Fruit fly (Drosophila melanogaster) whole organism, embryonic: Measurements from ENCODE around the gene Reck.

Experiments used
- Antp ChIP-seq: fragments of 200-800 bp; sonication (Bioruptor generic); optimal IDR thresholded peaks from 3 replicates; lab custom pipeline; 2016; ENCODE audit warnings: missing biosample characterization, missing genetic modification characterization
- Atf3 ChIP-seq: fragments of 200-800 bp; sonication (Bioruptor generic); optimal IDR thresholded peaks from 3 replicates; lab custom pipeline; 2016; ENCODE audit warnings: missing biosample characterization, missing genetic modification characterization
- CG10274 ChIP-seq: fragments of 200-800 bp; sonication (Bioruptor generic); optimal IDR thresholded peaks from 3 replicates; lab custom pipeline; 2017; ENCODE audit warnings: missing biosample characterization, mild to moderate bottlenecking, missing genetic modification characterization
- CG11247 ChIP-seq: fragments of 200-800 bp; sonication (Bioruptor generic); IDR thresholded peaks from 2 replicates; pipeline ENCODE4 v1.3.6; 2022; ENCODE audit warnings: missing biosample characterization, missing genetic modification characterization
- CG12071 ChIP-seq: fragments of 200-800 bp; sonication (Bioruptor generic); optimal IDR thresholded peaks from 3 replicates; lab custom pipeline; 2018; ENCODE audit warnings: missing biosample characterization, mild to moderate bottlenecking, missing genetic modification characterization
- CG15269 ChIP-seq: fragments of 200-800 bp; sonication (Bioruptor generic); optimal IDR thresholded peaks from 2 replicates; lab custom pipeline; 2018; ENCODE audit warnings: missing biosample characterization, mild to moderate bottlenecking, missing genetic modification characterization, moderate library complexity
- CG18599 ChIP-seq: fragments of 200-800 bp; sonication (Bioruptor generic); optimal IDR thresholded peaks from 3 replicates; lab custom pipeline; 2017; ENCODE audit warnings: missing biosample characterization, missing genetic modification characterization, mild to moderate bottlenecking, moderate library complexity, missing genetic modification reagents
- CG4360 ChIP-seq: fragments of 200-800 bp; sonication (Bioruptor generic); IDR thresholded peaks from 2 replicates; pipeline ENCODE4 v1.3.6; 2022; ENCODE audit warnings: missing biosample characterization, missing genetic modification characterization
- CG4404 ChIP-seq: fragments of 200-800 bp; sonication (Bioruptor generic); IDR thresholded peaks from 2 replicates; pipeline ENCODE4 v1.3.6; 2022; ENCODE audit warnings: missing biosample characterization, missing genetic modification characterization
- CkIIα-i1 ChIP-seq: fragments of 200-800 bp; sonication (Bioruptor generic); IDR thresholded peaks from 2 replicates; pipeline ENCODE4 v1.3.6; 2022; ENCODE audit warnings: missing biosample characterization, missing genetic modification characterization
- Dfd ChIP-seq, 2 experiments: fragments of >200 bp; optimal IDR thresholded peaks; 2 replicates each; lab custom pipeline; 2017; ENCODE audit warnings: missing biosample characterization in 2 of 2, missing genetic modification characterization in 2 of 2
- Ets65A ChIP-seq: fragments of 200-800 bp; sonication (Bioruptor generic); peaks from one replicate; lab custom pipeline; 2016; ENCODE audit warnings: missing biosample characterization, missing genetic modification characterization
- GATAe ChIP-seq: fragments of 200-800 bp; sonication (Bioruptor generic); conservative IDR thresholded peaks from 2 replicates; pipeline ENCODE4 v1.3.6; 2022; ENCODE audit warnings: missing biosample characterization, missing genetic modification characterization
- Hmr ChIP-seq: fragments of 200-800 bp; sonication (Bioruptor generic); optimal IDR thresholded peaks from 3 replicates; lab custom pipeline; 2017; ENCODE audit warnings: mild to moderate bottlenecking, missing biosample characterization, missing genetic modification reagents, missing genetic modification characterization
- Opbp ChIP-seq: fragments of 200-800 bp; sonication (Bioruptor generic); IDR thresholded peaks from 3 replicates; pipeline ENCODE4 v1.3.6; 2022; ENCODE audit warnings: missing biosample characterization, missing genetic modification characterization; ENCODE audit not compliant: partially characterized antibody
- PHDP ChIP-seq: fragments of 200-800 bp; sonication (Bioruptor generic); optimal IDR thresholded peaks from 3 replicates; lab custom pipeline; 2018; ENCODE audit warnings: missing biosample characterization, mild to moderate bottlenecking, missing genetic modification characterization, moderate library complexity
- Ssrp ChIP-seq: fragments of 200-800 bp; sonication (Bioruptor generic); optimal IDR thresholded peaks from 2 replicates; lab custom pipeline; 2018; ENCODE audit warnings: missing biosample characterization, mild to moderate bottlenecking, missing genetic modification characterization, moderate library complexity
- Tbp ChIP-seq: fragments of >200 bp; optimal IDR thresholded peaks from 2 replicates; lab custom pipeline; 2018; ENCODE audit warnings: missing biosample characterization, missing genetic modification characterization
- br ChIP-seq: fragments of >200 bp; optimal IDR thresholded peaks from 2 replicates; lab custom pipeline; 2017
- cg ChIP-seq: fragments of 200-800 bp; sonication (Bioruptor generic); optimal IDR thresholded peaks from 3 replicates; lab custom pipeline; 2019; ENCODE audit warnings: missing biosample characterization, mild to moderate bottlenecking, missing genetic modification characterization, moderate library complexity
- crol ChIP-seq: fragments of 200-800 bp; sonication (Bioruptor generic); IDR thresholded peaks from 2 replicates; pipeline ENCODE4 v1.3.6; 2022; ENCODE audit warnings: missing biosample characterization, missing genetic modification characterization
- esg ChIP-seq: fragments of 200-800 bp; sonication (Bioruptor generic); conservative IDR thresholded peaks from 2 replicates; pipeline ENCODE4 v1.3.6; 2022; ENCODE audit warnings: missing biosample characterization, missing genetic modification characterization
- ewg ChIP-seq: fragments of 200-800 bp; sonication (Bioruptor generic); optimal IDR thresholded peaks from 3 replicates; lab custom pipeline; 2017; ENCODE audit warnings: mild to moderate bottlenecking, missing biosample characterization, missing genetic modification reagents, missing genetic modification characterization
- gcm2 ChIP-seq: fragments of 200-800 bp; sonication (Bioruptor generic); optimal IDR thresholded peaks from 2 replicates; lab custom pipeline; 2016; ENCODE audit warnings: missing biosample characterization, missing genetic modification characterization
- inv ChIP-seq: fragments of 200-800 bp; sonication (Bioruptor generic); IDR thresholded peaks from 2 replicates; pipeline ENCODE4 v1.3.6; 2022; ENCODE audit warnings: missing biosample characterization, missing genetic modification characterization; ENCODE audit not compliant: partially characterized antibody
- kay ChIP-seq: fragments of 200-800 bp; sonication (Bioruptor generic); optimal IDR thresholded peaks from 2 replicates; lab custom pipeline; 2016; ENCODE audit warnings: missing biosample characterization, missing genetic modification characterization
- knrl ChIP-seq: fragments of 200-800 bp; sonication (Bioruptor generic); IDR thresholded peaks from 3 replicates; pipeline ENCODE4 v1.3.6; 2022; ENCODE audit warnings: missing biosample characterization, missing genetic modification characterization; ENCODE audit not compliant: partially characterized antibody
- lab ChIP-seq: fragments of 200-800 bp; sonication (Bioruptor generic); optimal IDR thresholded peaks from 3 replicates; lab custom pipeline; 2017; ENCODE audit warnings: missing biosample characterization, missing genetic modification characterization, mild to moderate bottlenecking, moderate library complexity, missing genetic modification reagents
- lilli ChIP-seq: fragments of 200-800 bp; sonication (Bioruptor generic); optimal IDR thresholded peaks from 3 replicates; lab custom pipeline; 2016; ENCODE audit warnings: missing biosample characterization, missing genetic modification characterization
- maf-S ChIP-seq: fragments of 200-800 bp; sonication (Bioruptor generic); optimal IDR thresholded peaks from 2 replicates; lab custom pipeline; 2016; ENCODE audit warnings: missing biosample characterization, missing genetic modification characterization
- pb ChIP-seq: fragments of 200-800 bp; sonication (Bioruptor generic); optimal IDR thresholded peaks from 3 replicates; lab custom pipeline; 2016; ENCODE audit warnings: missing biosample characterization, missing genetic modification characterization
- pum ChIP-seq: fragments of 200-800 bp; sonication (Bioruptor generic); optimal IDR thresholded peaks from 2 replicates; lab custom pipeline; 2016; ENCODE audit warnings: missing biosample characterization, missing genetic modification characterization
- pzg ChIP-seq: fragments of 200-800 bp; sonication (Bioruptor generic); optimal IDR thresholded peaks from 3 replicates; lab custom pipeline; 2018; ENCODE audit warnings: missing biosample characterization, mild to moderate bottlenecking, missing genetic modification characterization, moderate library complexity
- salm ChIP-seq: fragments of 200-800 bp; sonication (Bioruptor generic); optimal IDR thresholded peaks from 2 replicates; lab custom pipeline; 2018; ENCODE audit warnings: missing biosample characterization, mild to moderate bottlenecking, missing genetic modification characterization
- stwl ChIP-seq: fragments of 200-800 bp; sonication (Bioruptor generic); optimal IDR thresholded peaks from 3 replicates; lab custom pipeline; 2018; ENCODE audit warnings: missing biosample characterization, mild to moderate bottlenecking, missing genetic modification characterization, moderate library complexity
- zen2 ChIP-seq: fragments of 200-800 bp; sonication (Bioruptor generic); IDR thresholded peaks from 3 replicates; pipeline ENCODE4 v1.3.6; 2022; ENCODE audit warnings: missing biosample characterization, missing genetic modification characterization; ENCODE audit not compliant: partially characterized antibody
- zf30C ChIP-seq: fragments of 200-800 bp; sonication (Bioruptor generic); optimal IDR thresholded peaks from 3 replicates; lab custom pipeline; 2018; ENCODE audit warnings: missing biosample characterization, mild to moderate bottlenecking, missing genetic modification characterization

The Reck gene

DNA sequence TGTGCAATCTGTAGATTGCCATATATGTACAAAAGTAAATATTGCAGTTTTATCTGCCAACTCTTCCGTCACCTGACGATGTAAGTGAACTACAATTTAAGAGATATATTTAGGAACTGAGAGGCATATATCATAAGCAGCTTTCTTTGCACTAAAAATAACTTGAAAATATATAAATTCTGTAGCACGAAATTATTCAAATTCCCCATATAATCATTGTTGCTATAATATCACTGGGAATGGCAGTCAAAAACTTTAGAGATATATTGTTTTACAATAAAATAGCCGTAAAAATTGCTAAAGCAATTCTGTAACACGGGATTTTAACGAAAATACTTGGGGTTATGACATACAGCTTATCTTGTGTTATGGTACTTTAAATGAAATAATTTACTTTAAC is 37.5 kb upstream of the Reck start, which contains the start of gene CG43679:
Gene CG43679 (minus strand): TSS at position 101 of the 400 bp plus-strand sequence.
- TF ChIP-seq lilli (GFP tag; lab: Kevin White, UChicago) (no peak), gcm2 (GFP tag; lab: Kevin White, UChicago) (no peak), esg (no peak), Antp (no peak), CG4360 (no peak), pb (GFP tag; lab: Kevin White, UChicago) (no peak), CG15269 (tag; lab: Kevin White, UChicago) (no peak), stwl (tag; lab: Kevin White, UChicago) (no peak), cg (GFP tag; lab: Kevin White, UChicago) (no peak), kay (GFP tag; lab: Kevin White, UChicago) (no peak), PHDP (tag; lab: Kevin White, UChicago) (no peak), maf-S (GFP tag; lab: Kevin White, UChicago) (no peak), pzg (no peak), salm (no peak)

DNA sequence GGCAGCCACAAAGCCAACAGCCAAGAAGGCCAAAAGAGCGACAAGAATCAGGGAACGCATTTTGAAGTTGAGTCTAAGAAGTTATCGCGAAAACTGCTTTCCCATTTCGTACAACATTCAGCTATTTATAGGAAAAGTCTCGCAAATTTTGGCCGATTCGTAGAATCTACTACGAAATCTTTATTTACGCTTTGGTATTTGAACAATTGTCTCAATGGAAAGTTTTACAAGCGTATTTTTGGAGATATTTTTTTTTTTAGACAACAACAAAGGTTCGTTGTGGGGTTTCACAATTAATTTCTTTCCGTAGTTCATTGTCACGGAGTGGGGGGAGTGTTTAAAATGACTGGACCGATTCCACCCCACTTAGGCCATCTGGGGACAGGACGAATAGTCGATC is 36.8 kb upstream of the Reck start, which contains the start of gene CG12310:
Gene CG12310 (minus strand): TSS at position 101 of the 400 bp plus-strand sequence.
- TF ChIP-seq knrl (GFP tag; lab: Robert Waterston, UW) (no peak), CkIIα-i1 (no peak), Atf3 (GFP tag; lab: Kevin White, UChicago) (no peak), Ssrp (tag; lab: Kevin White, UChicago) (no peak), ewg (GFP tag; lab: Kevin White, UChicago) (no peak), GATAe (no peak), pb (GFP tag; lab: Kevin White, UChicago) (no peak), lab (GFP tag; lab: Kevin White, UChicago) (peak; percentile 20), CG11247 (GFP tag; lab: Robert Waterston, UW) (no peak), zf30C (GFP tag; lab: Kevin White, UChicago) (no peak), CG12071 (GFP tag; lab: Kevin White, UChicago) (no peak), CG4404 (no peak), kay (GFP tag; lab: Kevin White, UChicago) (no peak), pum (no peak), Tbp (GFP tag; lab: Kevin White, UChicago) (no peak), Hmr (GFP tag; lab: Kevin White, UChicago) (peak; percentile 0), CG10274 (no peak), br (lab: Kevin White, UChicago) (no peak), crol (GFP tag; lab: Robert Waterston, UW) (no peak), CG18599 (GFP tag; lab: Kevin White, UChicago) (peak; percentile 45)

DNA sequence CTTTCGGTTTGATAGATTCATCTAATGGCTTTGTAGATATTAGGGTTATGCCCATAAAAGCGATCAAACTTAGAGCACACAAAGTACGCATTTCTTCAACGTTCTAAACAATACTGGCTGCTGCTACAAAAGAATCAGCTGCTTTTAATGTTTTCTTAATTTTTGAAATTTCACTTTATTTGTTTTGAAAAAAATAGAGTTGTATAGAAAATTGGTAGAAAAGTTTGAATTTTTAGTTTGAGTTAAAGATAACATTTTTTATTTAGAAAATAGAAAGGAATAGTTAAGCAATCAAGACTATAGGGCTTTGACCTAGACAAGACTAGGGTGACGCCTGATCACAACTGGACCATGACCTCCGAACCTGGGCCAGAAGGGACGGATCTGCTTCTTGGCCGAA is 36.2 kb upstream of the Reck start, which contains the start of gene CG18581:
Gene CG18581 (minus strand): TSS at position 101 of the 400 bp plus-strand sequence.
- no peak for TF ChIP-seq inv
- TF ChIP-seq Ets65A (GFP tag; lab: Kevin White, UChicago): peak; percentile 36

dm6 chr3L:15049395-15049794 is 35.5 kb upstream of the Reck start, which contains the start of gene CG43678:
Gene CG43678 (minus strand): TSS chr3L:15049495.
- TF ChIP-seq Opbp (GFP tag; lab: Robert Waterston, UW): no peak
- no peak for TF ChIP-seq Dfd (GFP tag; optimal IDR thresholded peaks at IDR 0.05; lab: Kevin White, UChicago)
- TF ChIP-seq zen2: no peak
- TF ChIP-seq CG18599 (GFP tag; lab: Kevin White, UChicago): peak; percentile 11
